Fruit fly (Drosophila melanogaster): ENCODE data around the gene pon.

The pon gene

dm6 chrX:4605313-4605712, 30.8 kb upstream of the pon start:
- TF ChIP-seq net (GFP tag; optimal IDR thresholded peaks at IDR 0.05): no peak
- TF ChIP-seq eg (GFP tag; IDR thresholded peaks at IDR 0.05): no peak
- TF ChIP-seq fd59A (GFP tag; optimal IDR thresholded peaks at IDR 0.05): no peak
- TF ChIP-seq CG11762 (GFP tag; optimal IDR thresholded peaks at IDR 0.05; ENCODE audit: insufficient read depth): no peak
- TF ChIP-seq Eip75B (GFP tag; optimal IDR thresholded peaks at IDR 0.05): no peak
- no peak for TF ChIP-seq lz (GFP tag; optimal IDR thresholded peaks at IDR 0.05)
- no peak for TF ChIP-seq vri (GFP tag; optimal IDR thresholded peaks at IDR 0.05)
- TF ChIP-seq CG15336 (GFP tag; IDR thresholded peaks at IDR 0.05): no peak
- TF ChIP-seq CG4318 (GFP tag; optimal IDR thresholded peaks at IDR 0.05): no peak
- no peak for TF ChIP-seq CG32006 (GFP tag; optimal IDR thresholded peaks at IDR 0.05)
- TF ChIP-seq svp (GFP tag): no peak
- TF ChIP-seq Hr4 (GFP tag; optimal IDR thresholded peaks at IDR 0.05): no peak
- no peak for TF ChIP-seq ss (GFP tag; optimal IDR thresholded peaks at IDR 0.05)
- no peak for TF ChIP-seq CG6854 (GFP tag; optimal IDR thresholded peaks at IDR 0.05)
- TF ChIP-seq Sox102F (GFP tag; optimal IDR thresholded peaks at IDR 0.05): no peak
- TF ChIP-seq CG31627 (GFP tag; optimal IDR thresholded peaks at IDR 0.05): no peak
- TF ChIP-seq CG6276 (GFP tag; optimal IDR thresholded peaks at IDR 0.05): no peak
- no peak for TF ChIP-seq CG11902 (GFP tag; optimal IDR thresholded peaks at IDR 0.05)

- TF ChIP-seq fkh (GFP tag; optimal IDR thresholded peaks at IDR 0.05) (peak; percentile 29), esn (GFP tag; optimal IDR thresholded peaks at IDR 0.05) (no peak), OdsH (GFP tag; optimal IDR thresholded peaks at IDR 0.05) (no peak)
Observed at dm6 chrX:4606447-4606846, 29.7 kb upstream of the pon start.

- TF ChIP-seq ss (GFP tag; optimal IDR thresholded peaks at IDR 0.05) (no peak), CG3919 (GFP tag; optimal IDR thresholded peaks at IDR 0.05) (no peak), fkh (GFP tag; optimal IDR thresholded peaks at IDR 0.05) (peak; percentile 88), fd85E (GFP tag; optimal IDR thresholded peaks at IDR 0.05) (no peak), Ets21C (GFP tag; optimal IDR thresholded peaks at IDR 0.05) (no peak), Eip93F (GFP tag; optimal IDR thresholded peaks at IDR 0.05) (no peak), spab (GFP tag; optimal IDR thresholded peaks at IDR 0.05) (no peak), lz (GFP tag; optimal IDR thresholded peaks at IDR 0.05) (no peak), CG8119 (GFP tag; IDR thresholded peaks at IDR 0.05) (no peak), CG4318 (GFP tag; optimal IDR thresholded peaks at IDR 0.05) (no peak), Met (GFP tag; optimal IDR thresholded peaks at IDR 0.05) (no peak), dac (GFP tag; optimal IDR thresholded peaks at IDR 0.05) (no peak), achi (GFP tag; optimal IDR thresholded peaks at IDR 0.05) (no peak), CG32006 (GFP tag; optimal IDR thresholded peaks at IDR 0.05) (no peak), CG11902 (GFP tag; optimal IDR thresholded peaks at IDR 0.05) (no peak), Eip78C (GFP tag) (peak; percentile 31)
Observed at dm6 chrX:4609737-4610136, 26.4 kb upstream of the pon start.

- TF ChIP-seq Met (GFP tag; optimal IDR thresholded peaks at IDR 0.05) (peak; percentile 41), CG6276 (GFP tag; optimal IDR thresholded peaks at IDR 0.05) (no peak), CG6792 (GFP tag; optimal IDR thresholded peaks at IDR 0.05) (no peak), lz (GFP tag; optimal IDR thresholded peaks at IDR 0.05) (no peak), Hr39 (GFP tag; optimal IDR thresholded peaks at IDR 0.05) (no peak), net (GFP tag; optimal IDR thresholded peaks at IDR 0.05) (no peak), CG15336 (GFP tag; IDR thresholded peaks at IDR 0.05) (no peak), fd85E (GFP tag; optimal IDR thresholded peaks at IDR 0.05) (no peak), CG1621 (tag; optimal IDR thresholded peaks at IDR 0.05) (no peak), CG34406 (GFP tag; optimal IDR thresholded peaks at IDR 0.05) (no peak), CG8319 (GFP tag; optimal IDR thresholded peaks at IDR 0.05) (no peak), CG10631 (GFP tag; optimal IDR thresholded peaks at IDR 0.05) (peak; percentile 16), Ets96B (tag; optimal IDR thresholded peaks at IDR 0.05) (no peak), Gug (GFP tag; IDR thresholded peaks at IDR 0.05) (no peak), achi (GFP tag; optimal IDR thresholded peaks at IDR 0.05) (no peak), Blimp-1 (GFP tag; optimal IDR thresholded peaks at IDR 0.05) (no peak), pdm3 (GFP tag; optimal IDR thresholded peaks at IDR 0.05) (no peak), CG3032 (tag; optimal IDR thresholded peaks at IDR 0.05) (no peak), vri (GFP tag; optimal IDR thresholded peaks at IDR 0.05) (peak; percentile 72), Sox102F (GFP tag; optimal IDR thresholded peaks at IDR 0.05) (peak; percentile 43), CG6808 (GFP tag; optimal IDR thresholded peaks at IDR 0.05) (no peak), CG4318 (GFP tag; optimal IDR thresholded peaks at IDR 0.05) (no peak), Eip75B (GFP tag; optimal IDR thresholded peaks at IDR 0.05) (no peak), fkh (GFP tag; optimal IDR thresholded peaks at IDR 0.05) (peak; percentile 33), fd59A (GFP tag; optimal IDR thresholded peaks at IDR 0.05) (no peak), Hr38 (GFP tag; optimal IDR thresholded peaks at IDR 0.05) (no peak), eg (GFP tag; IDR thresholded peaks at IDR 0.05) (no peak), salr (GFP tag; optimal IDR thresholded peaks at IDR 0.05) (no peak)
Observed at dm6 chrX:4610481-4610880, 25.6 kb upstream of the pon start.

All from whole organism, prepupa.